Fruit fly (Drosophila melanogaster): Measurements from ENCODE around the gene CG7251.

dm6 chr2L:5593839-5594238 is 5.6 kb upstream of the CG7251 start:
- TF ChIP-seq pan (optimal IDR thresholded peaks at IDR 0.05) (no peak), Dll (optimal IDR thresholded peaks at IDR 0.05) (no peak), CG8478 (optimal IDR thresholded peaks at IDR 0.05) (no peak)

All from whole organism.